Fruit fly (Drosophila melanogaster): ENCODE measurements around the gene CG42521.

Gene CG42521

dm6 chr3L:10656451-10657198, 33.2 kb upstream of the CG42521 start:
- peak; percentile 20 for TF ChIP-seq noc (tag; optimal IDR thresholded peaks at IDR 0.05)

DNA sequence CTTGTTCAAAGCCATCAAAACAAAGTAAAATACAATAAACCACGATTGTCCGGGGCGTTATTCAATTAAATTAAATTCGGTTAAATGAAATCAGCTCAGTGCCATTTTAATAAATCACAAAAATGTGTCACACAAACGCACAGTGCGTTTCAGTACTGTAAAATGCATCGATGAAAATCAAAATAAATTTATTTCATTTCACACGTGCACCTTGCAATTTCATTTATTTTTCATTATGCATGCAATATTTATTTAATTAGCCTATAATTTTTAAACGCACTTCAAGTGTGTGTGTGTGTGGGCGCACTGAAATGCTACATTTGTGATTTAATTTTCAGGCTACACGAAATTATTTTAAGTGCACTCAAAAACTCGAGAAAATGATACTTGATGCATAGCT, 31.1 kb upstream of the CG42521 start:
- no peak for TF ChIP-seq noc (tag; optimal IDR thresholded peaks at IDR 0.05)

dm6 chr3L:10652487-10652886, 29.1 kb upstream of the CG42521 start:
- no peak for TF ChIP-seq noc (tag; optimal IDR thresholded peaks at IDR 0.05)

DNA sequence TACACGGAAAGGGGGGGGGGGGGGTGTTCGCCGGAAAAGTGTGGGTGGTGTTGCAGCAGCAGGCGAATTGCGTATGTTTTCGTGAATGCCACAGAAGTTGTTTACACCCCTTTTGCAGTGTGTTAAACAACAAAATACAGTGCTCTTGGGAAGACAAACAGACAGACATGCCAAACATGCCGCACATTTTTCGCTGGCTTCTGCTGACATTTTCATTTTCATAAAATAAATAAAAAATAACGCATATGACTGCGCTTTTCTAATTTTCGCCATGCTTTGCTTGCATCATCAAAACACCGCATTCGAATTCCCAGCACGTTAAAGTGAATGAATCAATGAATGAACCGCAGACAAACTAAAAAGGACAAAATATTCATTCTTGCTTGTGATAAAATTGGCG, 27.9 kb upstream of the CG42521 start:
- TF ChIP-seq noc (tag; optimal IDR thresholded peaks at IDR 0.05) = no peak

DNA sequence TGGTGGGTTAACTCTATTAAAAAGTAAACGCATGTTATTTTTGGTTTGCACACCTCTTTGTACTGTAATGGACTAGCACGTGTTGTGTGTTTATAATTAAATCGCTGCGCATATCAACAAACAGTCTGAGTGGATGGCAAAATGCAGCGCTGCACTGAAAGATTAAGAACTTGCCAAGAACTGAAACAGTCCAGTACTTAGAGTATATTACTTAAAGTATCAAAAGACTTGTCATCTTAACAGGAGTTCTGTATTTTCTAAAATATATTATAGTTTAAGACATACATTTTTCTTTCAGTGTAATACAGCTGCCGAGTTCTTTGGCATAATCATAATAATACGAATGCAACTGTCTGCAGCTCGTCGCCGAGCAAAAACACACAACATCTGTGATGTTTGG, 25.1 kb upstream of the CG42521 start:
- no peak for TF ChIP-seq noc (tag; optimal IDR thresholded peaks at IDR 0.05)

DNA sequence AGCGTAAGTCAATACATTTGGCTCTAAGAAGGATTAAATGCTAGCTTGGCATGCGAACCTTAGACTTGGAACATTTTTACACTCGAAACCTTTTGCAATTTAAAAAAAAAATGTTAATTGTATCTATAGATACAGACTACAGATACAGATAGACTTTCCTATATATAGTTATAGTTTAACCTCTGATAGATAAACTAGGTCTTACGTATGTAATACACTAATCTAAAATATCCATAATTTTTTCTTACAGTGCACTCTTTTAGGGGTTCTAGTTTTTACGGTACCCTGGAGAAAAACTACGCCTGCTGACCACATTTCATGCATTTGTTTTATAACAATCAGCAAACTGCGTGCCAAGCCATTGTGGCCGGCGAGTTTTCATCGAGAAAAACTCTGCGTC, 23.8 kb upstream of the CG42521 start:
- TF ChIP-seq noc (tag; optimal IDR thresholded peaks at IDR 0.05) = no peak

DNA sequence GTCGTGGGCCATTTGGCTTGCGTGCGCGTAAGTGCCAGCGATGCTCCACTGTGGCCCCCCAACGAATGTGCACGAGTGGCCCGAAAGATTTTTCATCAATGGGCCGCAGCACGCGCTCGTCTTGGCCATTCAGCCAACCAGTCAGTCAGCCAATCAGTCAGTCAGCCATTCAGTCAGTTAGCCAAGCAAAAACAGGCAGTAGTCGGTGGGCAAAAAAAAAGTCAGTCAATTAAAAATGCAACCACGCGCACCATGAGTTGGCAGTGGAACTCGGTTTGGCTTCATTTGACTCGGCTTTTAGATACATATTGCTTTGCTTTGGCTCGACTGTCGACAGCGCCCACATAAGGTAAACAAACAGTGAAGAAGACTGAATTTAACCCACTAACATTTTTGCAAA, 22.6 kb upstream of the CG42521 start:
- no peak for TF ChIP-seq noc (tag; optimal IDR thresholded peaks at IDR 0.05)

- TF ChIP-seq noc (tag; optimal IDR thresholded peaks at IDR 0.05) = no peak
Measured at dm6 chr3L:10643228-10643627, 19.9 kb upstream of the CG42521 start, which contains the start of gene CG14153. CG14153 (plus strand) TSS chr3L:10643528.

DNA sequence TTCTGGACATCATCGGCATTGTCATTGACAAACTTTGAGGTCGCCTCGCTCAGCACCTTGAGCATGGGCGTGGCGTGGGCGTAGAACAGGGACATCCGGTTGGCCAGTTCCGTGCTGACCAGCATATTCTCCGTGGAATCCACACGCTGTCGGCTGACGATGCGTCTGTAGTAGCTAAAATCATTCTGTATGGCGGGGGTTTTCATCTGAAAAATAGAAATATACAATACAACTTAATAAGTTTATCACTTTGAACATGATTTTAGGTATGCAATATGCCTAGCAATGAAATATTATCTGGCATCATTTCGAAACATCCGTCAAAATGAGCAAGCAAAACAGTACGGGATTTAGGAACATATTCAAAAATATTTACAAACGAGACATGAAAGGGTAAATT, 18.2 kb upstream of the CG42521 start, which contains the start of gene CG14154:
TSS of gene CG14154 (plus strand) at position 301 of the 400 bp plus-strand sequence.
- TF ChIP-seq noc (tag; optimal IDR thresholded peaks at IDR 0.05) = no peak

DNA sequence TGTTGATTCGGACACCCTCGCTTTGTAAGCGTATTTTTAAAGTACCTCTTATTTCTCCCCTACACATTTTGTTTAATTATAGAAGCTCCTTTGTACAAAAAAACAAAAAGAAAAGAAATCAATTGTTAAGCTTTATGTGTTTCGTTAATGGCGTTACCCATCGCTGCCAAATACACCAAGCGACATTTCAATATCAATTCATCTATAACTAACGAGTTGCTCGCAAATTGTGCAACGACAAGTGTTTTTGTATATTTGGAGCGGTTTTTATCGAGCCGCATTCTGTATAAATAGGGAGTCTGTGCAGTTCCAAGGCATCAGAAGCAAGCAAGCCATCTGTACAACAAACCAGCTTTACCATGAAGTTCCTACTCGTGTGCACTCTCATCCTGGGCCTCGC, 16.1 kb upstream of the CG42521 start, which contains the start of gene CG18628:
TSS of gene CG18628 (plus strand) at position 301 of the 400 bp plus-strand sequence.
- TF ChIP-seq noc (tag; optimal IDR thresholded peaks at IDR 0.05) = no peak

DNA sequence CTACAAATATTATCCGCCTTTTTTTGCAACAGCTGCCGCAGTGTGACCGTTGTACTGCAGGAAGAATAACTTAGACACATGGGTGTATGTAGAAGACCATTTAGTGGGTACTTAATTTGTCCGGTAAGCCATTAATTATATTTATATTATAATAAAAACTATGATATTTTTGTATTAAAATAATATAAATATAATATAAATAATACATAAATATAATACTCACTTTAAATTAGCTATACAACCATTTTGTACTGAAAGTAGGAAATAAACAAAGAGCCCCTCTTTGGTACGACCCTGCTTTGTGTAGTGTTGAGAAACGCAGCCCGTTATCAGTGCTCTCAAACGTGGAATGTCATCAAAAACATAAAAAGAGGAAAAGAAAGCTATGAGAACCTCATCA, 14.4 kb upstream of the CG42521 start, which contains the start of gene Cnep1r2:
TSS of gene Cnep1r2 (plus strand) at position 328 of the 400 bp plus-strand sequence.
- peak; percentile 94 for TF ChIP-seq noc (tag; optimal IDR thresholded peaks at IDR 0.05)

- TF ChIP-seq noc (tag; optimal IDR thresholded peaks at IDR 0.05) = no peak
Measured at dm6 chr3L:10630885-10631359, 7.5 kb upstream of the CG42521 start, which contains the start of the genes CG42535, CG34001 and hay. CG42535 (minus strand) TSS chr3L:10630935. CG34001 (plus strand) TSS chr3L:10631079. hay (plus strand) TSS chr3L:10631079.

DNA sequence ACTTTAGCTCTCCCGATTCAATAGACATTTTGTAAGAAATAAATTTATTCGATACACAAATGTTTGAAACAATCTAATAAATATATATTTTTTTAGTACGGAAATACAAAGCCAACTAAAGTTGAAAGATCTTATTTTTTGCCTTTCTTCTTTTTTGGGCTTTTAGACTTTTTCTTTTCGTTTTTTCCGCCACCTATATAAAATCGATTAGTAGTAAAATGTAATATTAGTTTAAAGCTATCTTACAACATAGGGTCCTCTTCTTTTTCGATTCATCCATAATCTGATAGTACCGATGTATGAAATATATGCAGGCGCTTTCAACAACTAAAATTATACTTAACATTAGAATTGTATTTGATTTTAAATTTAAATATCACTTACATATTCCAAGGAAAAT, 6.6 kb upstream of the CG42521 start, which contains the start of gene CG42536:
TSS of gene CG42536 (minus strand) at position 101 of the 400 bp plus-strand sequence.
- no peak for TF ChIP-seq noc (tag; optimal IDR thresholded peaks at IDR 0.05)

- TF ChIP-seq noc (tag; optimal IDR thresholded peaks at IDR 0.05) = no peak
Measured at dm6 chr3L:10628384-10628783, 5.0 kb upstream of the CG42521 start, which contains the start of gene CG14151. CG14151 (minus strand) TSS chr3L:10628484.

- no peak for TF ChIP-seq noc (tag; optimal IDR thresholded peaks at IDR 0.05)
Measured at dm6 chr3L:10626199-10626598, 2.8 kb upstream of the CG42521 start, which contains the start of gene CG34238. CG34238 (plus strand) TSS chr3L:10626499.

dm6 chr3L:10625499-10625898, 2.1 kb upstream of the CG42521 start, which contains the start of gene CG43127:
CG43127 (minus strand) TSS chr3L:10625599.
- TF ChIP-seq noc (tag; optimal IDR thresholded peaks at IDR 0.05) = no peak

dm6 chr3L:10599512-10599911, 23.9 kb downstream of the CG42521 start:
- no peak for TF ChIP-seq noc (tag; optimal IDR thresholded peaks at IDR 0.05)

All from whole organism, larva.